Worm (Caenorhabditis elegans) whole organism, L4/young adult: ENCODE results near the gene prp-39.

Experiments
- dao-5 ChIP-seq: sonication (generic microtip); optimal IDR thresholded peaks from 2 replicates; lab custom pipeline; 2016; ENCODE audit warnings: missing genotype, missing genetic modification characterization, moderate library complexity, missing compliant biosample characterization
- him-1 ChIP-seq: sonication (generic microtip); optimal IDR thresholded peaks from 2 replicates; lab custom pipeline; 2016; ENCODE audit warnings: missing genotype, missing genetic modification reagents, missing genetic modification characterization, missing compliant biosample characterization

DNA sequence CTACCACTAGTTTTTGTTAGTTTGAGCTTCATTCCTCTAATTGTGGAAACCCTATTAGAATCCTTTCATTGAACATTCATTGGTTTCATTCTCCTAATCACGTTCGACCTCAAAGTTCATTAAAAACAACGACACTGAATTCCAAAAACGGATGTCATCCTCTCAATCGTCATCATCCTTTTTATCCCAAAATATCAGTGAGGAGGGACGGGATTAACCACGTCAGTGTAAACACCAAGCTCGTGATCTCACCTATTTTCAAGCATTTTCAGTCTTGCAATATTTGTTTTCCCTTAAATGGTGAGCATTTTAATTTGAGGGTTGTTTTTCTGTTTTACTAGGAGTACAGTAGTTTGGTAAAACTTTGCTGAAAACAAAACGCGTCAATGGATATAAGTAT lies 22.0 kb upstream of the prp-39 start:
- no peak for TF ChIP-seq dao-5
- no peak for TF ChIP-seq him-1
